Fruit fly (Drosophila melanogaster) whole organism, prepupa: ENCODE results near the gene CG7963.
A peak's percentile ranks its signal among the peaks of the same experiment; 100 is the strongest.

Experiments used
- Blimp-1 ChIP-seq: fragments of 200-800 bp; sonication (Bioruptor generic); optimal IDR thresholded peaks from 3 replicates; lab custom pipeline; 2017; ENCODE audit warnings: missing biosample characterization, missing genetic modification characterization, mild to moderate bottlenecking, moderate library complexity, missing genetic modification reagents
- CG10669 ChIP-seq: fragments of 200-800 bp; sonication (Bioruptor generic); optimal IDR thresholded peaks from 3 replicates; lab custom pipeline; 2018; ENCODE audit warnings: missing biosample characterization, mild to moderate bottlenecking, missing genetic modification characterization, moderate library complexity
- CG11294 ChIP-seq: fragments of 200-800 bp; sonication (Bioruptor generic); IDR thresholded peaks from 2 replicates; pipeline ENCODE4 v1.3.6; 2022; ENCODE audit warnings: missing biosample characterization, missing genetic modification characterization
- CG11762 ChIP-seq: fragments of 200-800 bp; sonication (Bioruptor generic); optimal IDR thresholded peaks from 3 replicates; lab custom pipeline; 2016; ENCODE audit warnings: missing biosample characterization, missing genetic modification characterization; ENCODE audit not compliant: insufficient read depth
- CG11902 ChIP-seq: fragments of 200-800 bp; sonication (Bioruptor generic); optimal IDR thresholded peaks from 3 replicates; lab custom pipeline; 2016; ENCODE audit warnings: missing biosample characterization, missing genetic modification characterization
- CG15336 ChIP-seq: fragments of 200-800 bp; sonication (Bioruptor generic); IDR thresholded peaks from 2 replicates; pipeline ENCODE4 v1.3.6; 2022; ENCODE audit warnings: missing biosample characterization, missing genetic modification characterization
- CG1621 ChIP-seq: fragments of 200-800 bp; sonication (Bioruptor generic); optimal IDR thresholded peaks from 3 replicates; lab custom pipeline; 2018; ENCODE audit warnings: missing biosample characterization, mild to moderate bottlenecking, missing genetic modification characterization
- CG16779 ChIP-seq: fragments of 200-800 bp; sonication (Bioruptor generic); optimal IDR thresholded peaks from 3 replicates; lab custom pipeline; 2017; ENCODE audit warnings: missing biosample characterization, mild to moderate bottlenecking, missing genetic modification characterization
- CG31627 ChIP-seq: fragments of 200-800 bp; sonication (Bioruptor generic); optimal IDR thresholded peaks from 3 replicates; lab custom pipeline; 2016; ENCODE audit warnings: missing biosample characterization, missing genetic modification characterization
- CG32006 ChIP-seq: fragments of 200-800 bp; sonication (Bioruptor generic); optimal IDR thresholded peaks from 3 replicates; lab custom pipeline; 2017; ENCODE audit warnings: missing biosample characterization, mild to moderate bottlenecking, missing genetic modification characterization
- CG34406 ChIP-seq: fragments of 200-800 bp; sonication (Bioruptor generic); optimal IDR thresholded peaks from 3 replicates; lab custom pipeline; 2016; ENCODE audit warnings: missing biosample characterization, missing genetic modification characterization
- CG6163 ChIP-seq: fragments of 200-800 bp; sonication (Bioruptor generic); IDR thresholded peaks from 3 replicates; pipeline ENCODE4 v1.3.6; 2022; ENCODE audit warnings: missing biosample characterization, missing genetic modification characterization
- CG6276 ChIP-seq: fragments of 200-800 bp; sonication (Bioruptor generic); optimal IDR thresholded peaks from 2 replicates; lab custom pipeline; 2017; ENCODE audit warnings: missing biosample characterization, mild to moderate bottlenecking, missing genetic modification characterization
- CG6792 ChIP-seq: fragments of 200-800 bp; sonication (Bioruptor generic); optimal IDR thresholded peaks from 3 replicates; lab custom pipeline; 2016; ENCODE audit warnings: missing biosample characterization, missing genetic modification characterization
- CG6808 ChIP-seq: fragments of 200-800 bp; sonication (Bioruptor generic); optimal IDR thresholded peaks from 3 replicates; lab custom pipeline; 2017; ENCODE audit warnings: missing biosample characterization, missing genetic modification characterization, mild to moderate bottlenecking, moderate library complexity, missing genetic modification reagents
- CG7368 ChIP-seq: fragments of 200-800 bp; sonication (Bioruptor generic); optimal IDR thresholded peaks from 3 replicates; lab custom pipeline; 2016; ENCODE audit warnings: missing biosample characterization, missing genetic modification characterization
- CG8119 ChIP-seq: fragments of 200-800 bp; sonication (Bioruptor generic); IDR thresholded peaks from 3 replicates; pipeline ENCODE4 v1.3.6; 2022; ENCODE audit warnings: missing biosample characterization, missing genetic modification characterization
- CG8632 ChIP-seq: fragments of 200-800 bp; sonication (Bioruptor generic); optimal IDR thresholded peaks from 3 replicates; lab custom pipeline; 2016; ENCODE audit warnings: missing biosample characterization, missing genetic modification characterization
- CG9139 ChIP-seq: fragments of 200-800 bp; sonication (Bioruptor generic); optimal IDR thresholded peaks from 3 replicates; lab custom pipeline; 2017; ENCODE audit warnings: missing biosample characterization, mild to moderate bottlenecking, missing genetic modification characterization
- Eip75B ChIP-seq: fragments of 200-800 bp; sonication (Bioruptor generic); optimal IDR thresholded peaks from 3 replicates; lab custom pipeline; 2016; ENCODE audit warnings: missing biosample characterization, missing genetic modification characterization
- Eip78C ChIP-seq: fragments of 200-800 bp; sonication (Bioruptor generic); peaks from one replicate; lab custom pipeline; 2016; ENCODE audit warnings: missing biosample characterization, missing genetic modification characterization
- Eip93F ChIP-seq: fragments of 200-800 bp; sonication (Bioruptor generic); optimal IDR thresholded peaks from 2 replicates; lab custom pipeline; 2016; ENCODE audit warnings: missing biosample characterization, mild to moderate bottlenecking, missing genetic modification characterization
- Ets21C ChIP-seq: fragments of 200-800 bp; sonication (Bioruptor generic); optimal IDR thresholded peaks from 3 replicates; lab custom pipeline; 2016; ENCODE audit warnings: missing biosample characterization, missing genetic modification characterization
- Ets96B ChIP-seq: fragments of 200-800 bp; optimal IDR thresholded peaks from 2 replicates; lab custom pipeline; 2019; ENCODE audit warnings: missing biosample characterization, mild to moderate bottlenecking, missing genetic modification characterization, moderate library complexity
- Gug ChIP-seq: fragments of 200-800 bp; sonication (Bioruptor generic); IDR thresholded peaks from 2 replicates; pipeline ENCODE4 v1.3.6; 2022; ENCODE audit warnings: missing biosample characterization, missing genetic modification characterization
- Hr39 ChIP-seq: fragments of 200-800 bp; sonication (Bioruptor generic); optimal IDR thresholded peaks from 2 replicates; lab custom pipeline; 2016; ENCODE audit warnings: missing biosample characterization, missing genetic modification characterization
- Hr4 ChIP-seq: fragments of 200-800 bp; sonication (Bioruptor generic); optimal IDR thresholded peaks from 3 replicates; lab custom pipeline; 2016; ENCODE audit warnings: missing biosample characterization, missing genetic modification characterization
- Lpt ChIP-seq: fragments of 200-800 bp; sonication (Bioruptor generic); optimal IDR thresholded peaks from 3 replicates; lab custom pipeline; 2016; ENCODE audit warnings: missing biosample characterization, missing genetic modification characterization
- Met ChIP-seq: fragments of 200-800 bp; sonication (Bioruptor generic); optimal IDR thresholded peaks from 3 replicates; lab custom pipeline; 2016; ENCODE audit warnings: missing biosample characterization, missing genetic modification characterization
- OdsH ChIP-seq: fragments of 200-800 bp; sonication (Bioruptor generic); optimal IDR thresholded peaks from 3 replicates; lab custom pipeline; 2016; ENCODE audit warnings: missing biosample characterization, missing genetic modification characterization
- Sox14 ChIP-seq: fragments of 200-800 bp; sonication (Bioruptor generic); optimal IDR thresholded peaks from 3 replicates; lab custom pipeline; 2016; ENCODE audit warnings: missing biosample characterization, missing genetic modification characterization
- Sox15 ChIP-seq: fragments of 200-800 bp; sonication (Bioruptor generic); optimal IDR thresholded peaks from 3 replicates; lab custom pipeline; 2016; ENCODE audit warnings: missing biosample characterization, missing genetic modification characterization
- achi ChIP-seq: fragments of 200-800 bp; sonication (Bioruptor generic); optimal IDR thresholded peaks from 3 replicates; lab custom pipeline; 2016; ENCODE audit warnings: missing biosample characterization, missing genetic modification characterization
- acj6 ChIP-seq: fragments of 200-800 bp; sonication (Bioruptor generic); optimal IDR thresholded peaks from 3 replicates; lab custom pipeline; 2016; ENCODE audit warnings: missing biosample characterization, missing genetic modification characterization
- cyc ChIP-seq: fragments of 200-800 bp; sonication (Bioruptor generic); optimal IDR thresholded peaks from 3 replicates; lab custom pipeline; 2016; ENCODE audit warnings: missing biosample characterization, missing genetic modification characterization
- dsx ChIP-seq: fragments of 200-800 bp; optimal IDR thresholded peaks from 3 replicates; lab custom pipeline; 2019; ENCODE audit warnings: missing biosample characterization, mild to moderate bottlenecking, missing genetic modification characterization, moderate library complexity; ENCODE audit not compliant: poor library complexity, severe bottlenecking
- eg ChIP-seq: fragments of 200-800 bp; sonication (Bioruptor generic); IDR thresholded peaks from 3 replicates; pipeline ENCODE4 v1.3.6; 2022; ENCODE audit warnings: missing biosample characterization, missing genetic modification characterization
- esn ChIP-seq: fragments of 200-800 bp; sonication (Bioruptor generic); optimal IDR thresholded peaks from 2 replicates; lab custom pipeline; 2016; ENCODE audit warnings: missing biosample characterization, mild to moderate bottlenecking, missing genetic modification characterization, moderate library complexity
- fkh ChIP-seq: fragments of 200-800 bp; sonication (Bioruptor generic); optimal IDR thresholded peaks from 3 replicates; lab custom pipeline; 2017; ENCODE audit warnings: missing biosample characterization, mild to moderate bottlenecking, missing genetic modification characterization, moderate library complexity
- lz ChIP-seq: fragments of 200-800 bp; sonication (Bioruptor generic); optimal IDR thresholded peaks from 3 replicates; lab custom pipeline; 2016; ENCODE audit warnings: missing biosample characterization, missing genetic modification characterization
- net ChIP-seq: fragments of 200-800 bp; sonication (Bioruptor generic); optimal IDR thresholded peaks from 3 replicates; lab custom pipeline; 2016; ENCODE audit warnings: missing biosample characterization, missing genetic modification characterization
- pdm3 ChIP-seq: fragments of 200-800 bp; sonication (Bioruptor generic); optimal IDR thresholded peaks from 3 replicates; lab custom pipeline; 2016; ENCODE audit warnings: missing biosample characterization, missing genetic modification characterization
- salr ChIP-seq, 2 experiments: fragments of 200-800 bp; sonication (Bioruptor generic); optimal IDR thresholded peaks; 3 replicates each; lab custom pipeline; 2016 to 2018; ENCODE audit warnings: missing biosample characterization in 2 of 2, missing genetic modification characterization in 2 of 2, mild to moderate bottlenecking in 1 of 2
- svp ChIP-seq: fragments of 200-800 bp; sonication (Bioruptor generic); peaks from one replicate; lab custom pipeline; 2016; ENCODE audit warnings: missing biosample characterization, missing genetic modification characterization
- topi ChIP-seq: fragments of 200-800 bp; sonication (Bioruptor generic); optimal IDR thresholded peaks from 3 replicates; lab custom pipeline; 2016; ENCODE audit warnings: missing biosample characterization, missing genetic modification characterization
- vri ChIP-seq: fragments of 200-800 bp; sonication (Bioruptor generic); optimal IDR thresholded peaks from 3 replicates; lab custom pipeline; 2016; ENCODE audit warnings: missing biosample characterization, mild to moderate bottlenecking, missing genetic modification characterization

Gene CG7963

DNA sequence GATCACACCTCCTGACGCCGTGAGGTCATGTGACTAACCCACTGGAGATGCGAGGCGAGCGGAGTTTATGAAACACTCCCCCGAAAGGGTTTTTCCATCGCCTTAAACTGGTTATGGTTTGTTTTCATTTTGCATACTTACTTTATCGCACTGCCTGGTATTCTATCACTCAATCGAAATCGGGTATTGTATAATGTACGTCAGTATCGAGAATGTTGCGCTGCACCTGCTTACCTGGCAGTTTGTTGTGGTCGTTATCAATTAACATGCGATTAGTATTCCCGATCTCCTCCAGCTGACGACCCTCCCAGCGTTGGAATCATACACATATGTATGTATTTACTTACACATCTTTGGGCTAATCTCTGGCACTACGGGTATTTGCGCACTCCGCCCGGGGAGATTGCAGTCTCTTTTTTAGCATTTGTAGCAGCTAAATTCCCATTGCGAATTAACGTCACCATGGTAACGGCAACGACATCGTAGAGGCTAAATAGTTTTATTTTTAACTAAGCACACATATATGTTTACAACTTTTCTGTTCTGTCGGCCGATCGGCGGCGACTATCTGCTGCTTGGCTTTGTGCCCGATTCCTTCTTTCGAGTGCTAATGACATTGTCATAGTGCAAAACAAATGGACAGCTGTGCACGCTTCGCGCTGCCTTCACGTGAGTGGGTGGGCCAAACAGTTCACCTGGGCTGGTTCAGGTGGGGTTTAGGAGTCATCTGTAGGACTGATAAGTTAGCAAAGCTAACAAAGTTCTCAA lies 9.5 kb upstream of the CG7963 start:
- TF ChIP-seq vri = peak; percentile 90
- peak; percentile 43 for TF ChIP-seq Eip78C (GFP tag; lab: Kevin White, UChicago)
- peak; percentile 51 for TF ChIP-seq net (GFP tag; lab: Kevin White, UChicago)
- no peak for TF ChIP-seq CG7368
- peak; percentile 45 for TF ChIP-seq fkh (GFP tag; lab: Kevin White, UChicago)

DNA sequence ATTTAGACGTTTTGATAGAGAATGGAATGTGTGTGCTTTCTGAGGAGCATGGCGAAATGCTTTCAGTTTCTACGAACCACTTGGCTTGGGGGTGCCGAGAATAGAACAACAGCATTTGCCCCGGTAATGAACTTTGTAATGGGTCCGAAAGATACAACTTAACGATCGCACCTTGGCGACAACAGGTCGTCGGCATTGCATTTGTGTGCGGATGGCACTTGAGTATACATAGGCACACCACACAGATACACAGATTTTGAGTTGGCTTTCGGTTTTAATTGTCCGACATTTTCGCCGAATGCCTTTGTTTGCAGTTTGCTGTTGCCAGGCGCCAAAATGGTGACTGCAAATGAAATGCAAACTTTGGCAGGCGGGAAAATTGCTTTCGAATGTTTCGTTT lies 8.6 kb upstream of the CG7963 start:
- TF ChIP-seq CG32006 (GFP tag; lab: Kevin White, UChicago) (no peak), CG9139 (GFP tag; lab: Kevin White, UChicago) (no peak), CG6808 (GFP tag; lab: Kevin White, UChicago) (no peak), CG8119 (GFP tag; lab: Robert Waterston, UW) (no peak), CG1621 (tag; lab: Kevin White, UChicago) (no peak), Met (GFP tag; lab: Kevin White, UChicago) (no peak), CG11762 (GFP tag; lab: Kevin White, UChicago) (no peak), Gug (no peak), CG11294 (GFP tag; lab: Robert Waterston, UW) (no peak), CG16779 (tag; lab: Kevin White, UChicago) (no peak), OdsH (no peak), vri (no peak), Blimp-1 (GFP tag; lab: Kevin White, UChicago) (no peak), Ets96B (tag; lab: Kevin White, UChicago) (no peak)

DNA sequence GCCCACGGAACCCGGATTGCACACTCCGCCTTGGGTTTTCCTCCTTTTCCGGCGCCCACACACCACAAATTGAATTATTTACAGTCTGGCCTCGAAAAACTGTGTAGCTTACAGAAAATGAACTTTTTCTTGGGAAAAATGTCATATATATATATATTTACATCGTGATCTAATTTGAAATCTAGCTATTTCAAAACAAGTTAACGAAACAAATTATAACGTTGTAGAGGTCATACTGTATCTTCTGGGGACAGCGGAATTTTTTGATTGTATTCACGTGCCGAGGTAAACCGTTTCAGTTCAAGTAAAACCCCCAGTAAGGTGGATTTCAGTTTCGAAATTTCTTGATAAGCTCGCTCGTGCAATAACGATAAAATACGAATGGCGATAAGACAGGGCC lies 8.2 kb upstream of the CG7963 start:
- TF ChIP-seq OdsH (peak; percentile 44), CG6163 (GFP tag; lab: Robert Waterston, UW) (peak; percentile 81), Met (GFP tag; lab: Kevin White, UChicago) (peak; percentile 77), CG34406 (GFP tag; lab: Kevin White, UChicago) (peak; percentile 47), CG11902 (GFP tag; lab: Kevin White, UChicago) (peak; percentile 45), CG6276 (GFP tag; lab: Kevin White, UChicago) (peak; percentile 7), Sox14 (GFP tag; lab: Kevin White, UChicago) (peak; percentile 39), CG1621 (tag; lab: Kevin White, UChicago) (no peak), Eip93F (GFP tag; lab: Kevin White, UChicago) (peak; percentile 28), Eip75B (GFP tag; lab: Kevin White, UChicago) (no peak), salr (GFP tag; optimal IDR thresholded peaks at IDR 0.05; lab: Kevin White, UChicago) (no peak), lz (GFP tag; lab: Kevin White, UChicago) (peak; percentile 56), Lpt (GFP tag; lab: Kevin White, UChicago) (no peak), Hr4 (GFP tag; lab: Kevin White, UChicago) (peak; percentile 48), Ets21C (GFP tag; lab: Kevin White, UChicago) (peak; percentile 44), Sox15 (GFP tag; lab: Kevin White, UChicago) (peak; percentile 16), acj6 (peak; percentile 45), vri (peak; percentile 29), CG31627 (GFP tag; lab: Kevin White, UChicago) (peak; percentile 63), svp (peak; percentile 86), cyc (GFP tag; lab: Kevin White, UChicago) (peak; percentile 63), CG10669 (GFP tag; lab: Kevin White, UChicago) (peak; percentile 15), eg (peak; percentile 85), achi (GFP tag; lab: Kevin White, UChicago) (peak; percentile 33), CG6792 (GFP tag; lab: Kevin White, UChicago) (peak; percentile 8), pdm3 (GFP tag; lab: Kevin White, UChicago) (peak; percentile 44), CG11762 (GFP tag; lab: Kevin White, UChicago) (no peak), CG8119 (GFP tag; lab: Robert Waterston, UW) (peak; percentile 72), CG7368 (no peak), CG11294 (GFP tag; lab: Robert Waterston, UW) (peak; percentile 38; the same call in 1 of the 2 replicates), Eip78C (GFP tag; lab: Kevin White, UChicago) (peak; percentile 85), Hr39 (peak; percentile 59), CG15336 (GFP tag; lab: Robert Waterston, UW) (peak; percentile 68), Gug (peak; percentile 38; the same call in 1 of the 2 replicates), esn (GFP tag; lab: Kevin White, UChicago) (peak; percentile 67), dsx (GFP tag; lab: Kevin White, UChicago) (no peak), CG8632 (GFP tag; lab: Kevin White, UChicago) (peak; percentile 57), topi (GFP tag; lab: Kevin White, UChicago) (peak; percentile 63)
